Fruit fly (Drosophila melanogaster): ENCODE data around the gene CG34150.

The CG34150 gene

dm6 chr3R:24816993-24817854 is 3.2 kb downstream of the CG34150 start, which contains the start of the genes CG5808 and Saf-B (continued):
- TF ChIP-seq stwl (tag; optimal IDR thresholded peaks at IDR 0.05) (no peak), CG14860 (GFP tag; IDR thresholded peaks at IDR 0.05; ENCODE audit: partially characterized antibody) (peak; percentile 92), lilli (GFP tag; optimal IDR thresholded peaks at IDR 0.05) (peak; percentile 38), CG18476 (GFP tag; optimal IDR thresholded peaks at IDR 0.05) (peak; percentile 59), phol (tag; optimal IDR thresholded peaks at IDR 0.05) (peak; percentile 94), CG17385 (GFP tag; optimal IDR thresholded peaks at IDR 0.05) (no peak), gsb (GFP tag; IDR thresholded peaks at IDR 0.05) (no peak), dati (GFP tag; IDR thresholded peaks at IDR 0.05) (no peak), TFAM (GFP tag; optimal IDR thresholded peaks at IDR 0.05) (no peak), HLH54F (GFP tag; optimal IDR thresholded peaks at IDR 0.05) (no peak), chif (GFP tag; optimal IDR thresholded peaks at IDR 0.05) (no peak), CG13123 (GFP tag; optimal IDR thresholded peaks at IDR 0.05) (no peak), tio (GFP tag; optimal IDR thresholded peaks at IDR 0.05) (no peak), CG9797 (GFP tag; optimal IDR thresholded peaks at IDR 0.05) (no peak), eyg (GFP tag; optimal IDR thresholded peaks at IDR 0.05) (no peak), CG8765 (GFP tag; IDR thresholded peaks at IDR 0.05) (no peak), Camta (GFP tag; optimal IDR thresholded peaks at IDR 0.05) (no peak), Dll (GFP tag; IDR thresholded peaks at IDR 0.05; ENCODE audit: partially characterized antibody) (peak; percentile 84), Bteb2 (GFP tag; optimal IDR thresholded peaks at IDR 0.05) (no peak), CG12299 (tag; optimal IDR thresholded peaks at IDR 0.05) (no peak), bbx (GFP tag; IDR thresholded peaks at IDR 0.05; ENCODE audit: partially characterized antibody) (peak; percentile 77), CG4820 (GFP tag; optimal IDR thresholded peaks at IDR 0.05) (peak; percentile 62), vnd (GFP tag; IDR thresholded peaks at IDR 0.05; ENCODE audit: partially characterized antibody) (peak; percentile 88), sens (GFP tag) (peak; percentile 36), Poxn (GFP tag; IDR thresholded peaks at IDR 0.05) (no peak), Nf-YB (GFP tag; optimal IDR thresholded peaks at IDR 0.05) (no peak), CG15601 (tag; optimal IDR thresholded peaks at IDR 0.05) (no peak), gcm2 (GFP tag; optimal IDR thresholded peaks at IDR 0.05) (no peak), CG6175 (GFP tag; IDR thresholded peaks at IDR 0.05) (no peak), ro (GFP tag; IDR thresholded peaks at IDR 0.05) (no peak), sim (GFP tag; IDR thresholded peaks at IDR 0.05) (no peak), Dip3 (GFP tag; optimal IDR thresholded peaks at IDR 0.05) (no peak), lov (optimal IDR thresholded peaks at IDR 0.05) (no peak), lov (GFP tag; IDR thresholded peaks at IDR 0.05) (no peak), CG32532 (GFP tag; IDR thresholded peaks at IDR 0.05) (peak; percentile 36), CG10321 (GFP tag; IDR thresholded peaks at IDR 0.05) (no peak), chm (GFP tag; IDR thresholded peaks at IDR 0.05) (no peak), CG8359 (GFP tag; optimal IDR thresholded peaks at IDR 0.05; ENCODE audit: borderline replicate concordance) (no peak), CG11695 (GFP tag; IDR thresholded peaks at IDR 0.05) (0 out of 3 replicates have a peak, but pooled peaks have one; percentile 28), CG7745 (tag; optimal IDR thresholded peaks at IDR 0.05) (no peak), CG31441 (GFP tag; IDR thresholded peaks at IDR 0.05) (no peak), Drgx (GFP tag; IDR thresholded peaks at IDR 0.05) (no peak), CG4282 (GFP tag; optimal IDR thresholded peaks at IDR 0.05) (no peak), ems (GFP tag; optimal IDR thresholded peaks at IDR 0.05) (no peak), shn (GFP tag; optimal IDR thresholded peaks at IDR 0.05) (no peak), CG6689 (GFP tag; IDR thresholded peaks at IDR 0.05) (peak; percentile 70), gce (GFP tag; IDR thresholded peaks at IDR 0.05) (no peak), Adf1 (GFP tag; IDR thresholded peaks at IDR 0.05) (no peak), twi (tag; optimal IDR thresholded peaks at IDR 0.05) (no peak), Jarid2 (GFP tag; optimal IDR thresholded peaks at IDR 0.05) (no peak), trh (GFP tag; optimal IDR thresholded peaks at IDR 0.05) (no peak)

All from whole organism, embryonic.